Worm (Caenorhabditis elegans): ENCODE measurements around the gene Y57G11C.28.

The Y57G11C.28 gene

DNA sequence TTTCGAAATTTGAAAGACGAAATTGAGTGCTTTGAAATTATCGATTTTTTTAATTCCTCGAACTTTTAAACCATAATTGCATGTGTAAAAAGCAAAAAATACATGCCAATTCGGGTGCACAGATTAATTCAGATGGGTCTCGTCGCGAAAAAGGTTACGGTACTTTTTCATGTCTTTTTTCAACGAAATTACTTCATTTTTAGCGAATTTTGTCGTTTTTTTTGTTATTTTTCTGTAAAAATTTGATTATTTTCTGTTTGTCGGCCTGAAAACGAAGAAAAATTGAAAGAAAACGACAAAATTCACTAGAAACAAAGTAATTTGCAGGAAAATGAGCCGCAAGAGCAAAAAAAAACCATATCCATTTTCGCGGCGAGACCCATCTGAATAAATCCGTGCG is 25.3 kb downstream of the Y57G11C.28 start:
- TF ChIP-seq unc-62 (GFP tag; optimal IDR thresholded peaks at IDR 0.05), result no peak

DNA sequence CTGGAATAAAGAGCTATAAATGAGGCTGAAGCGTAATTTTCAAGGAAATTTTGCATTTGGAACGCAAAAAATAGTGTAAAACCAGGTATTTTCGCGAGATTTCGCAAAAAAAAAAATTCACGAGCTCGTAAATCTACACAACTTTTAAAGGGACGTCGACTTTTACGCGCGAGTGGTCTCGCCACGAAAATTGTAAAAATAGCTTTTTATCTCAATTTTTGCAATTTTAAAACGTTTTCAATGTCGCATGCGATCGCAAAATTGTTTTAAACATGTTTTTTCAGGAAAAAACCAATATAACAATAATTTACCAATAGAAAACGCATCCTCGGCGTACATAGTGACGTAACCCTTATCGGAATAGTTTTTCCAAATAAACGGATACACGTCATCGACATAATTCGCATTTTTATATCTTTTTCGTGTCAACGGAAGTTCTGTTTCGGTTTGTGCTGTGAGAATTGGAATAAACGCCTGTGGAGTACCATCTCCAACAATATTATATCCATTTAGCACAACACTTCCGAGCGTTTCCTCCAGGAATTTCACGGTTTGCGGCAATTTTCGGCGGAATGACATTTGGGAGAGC is 27.3 kb downstream of the Y57G11C.28 start:
- TF ChIP-seq unc-62 (GFP tag; optimal IDR thresholded peaks at IDR 0.05), result no peak

DNA sequence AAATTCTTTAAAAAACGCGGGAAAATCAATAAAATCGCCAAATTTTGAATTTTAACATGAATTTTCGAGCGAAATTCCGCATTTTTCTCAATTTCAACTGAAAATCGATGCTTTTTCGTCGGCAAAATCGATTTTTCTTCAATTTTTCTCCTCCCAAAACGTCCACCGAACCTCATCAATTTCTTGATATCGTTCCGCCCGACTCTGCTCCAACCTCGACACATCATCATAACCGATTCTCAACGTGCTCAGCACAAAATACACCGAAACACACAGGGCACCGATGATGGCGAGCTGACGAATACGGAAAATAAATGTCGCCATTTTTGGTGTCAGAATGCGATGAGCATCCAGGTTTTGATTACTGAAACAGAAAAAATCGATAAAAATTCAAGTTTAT is 29.0 kb downstream of the Y57G11C.28 start, which contains the start of gene Y41E3.1:
Gene Y41E3.1 (minus strand): TSS at position 324 of the 400 bp plus-strand sequence.
- no peak for TF ChIP-seq unc-62 (GFP tag; optimal IDR thresholded peaks at IDR 0.05)

- TF ChIP-seq unc-62 (GFP tag; optimal IDR thresholded peaks at IDR 0.05), result no peak
These were observed 29.9 kb downstream of the Y57G11C.28 start for ce11 chrIV:14959375-14959774.

DNA sequence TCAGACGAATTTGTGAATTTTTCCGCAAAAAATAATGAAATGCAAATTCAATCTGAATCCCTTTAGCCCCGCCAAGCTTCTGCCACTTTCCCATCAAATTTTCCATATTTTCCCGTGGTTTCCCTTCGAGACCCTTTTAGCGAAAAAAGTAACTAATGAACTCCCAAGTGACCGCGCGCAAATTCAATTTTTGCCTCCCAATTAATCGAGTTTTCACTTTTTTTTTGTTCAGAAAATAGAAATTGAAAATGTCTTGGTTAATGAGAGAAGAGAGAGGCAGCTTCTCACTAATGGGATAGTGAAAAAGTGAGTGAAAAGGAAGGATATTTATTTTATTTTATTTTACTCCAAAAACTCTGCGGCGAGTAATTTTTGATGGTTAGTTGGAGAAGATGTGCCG is 30.5 kb downstream of the Y57G11C.28 start:
- no peak for TF ChIP-seq unc-62 (GFP tag; optimal IDR thresholded peaks at IDR 0.05)

DNA sequence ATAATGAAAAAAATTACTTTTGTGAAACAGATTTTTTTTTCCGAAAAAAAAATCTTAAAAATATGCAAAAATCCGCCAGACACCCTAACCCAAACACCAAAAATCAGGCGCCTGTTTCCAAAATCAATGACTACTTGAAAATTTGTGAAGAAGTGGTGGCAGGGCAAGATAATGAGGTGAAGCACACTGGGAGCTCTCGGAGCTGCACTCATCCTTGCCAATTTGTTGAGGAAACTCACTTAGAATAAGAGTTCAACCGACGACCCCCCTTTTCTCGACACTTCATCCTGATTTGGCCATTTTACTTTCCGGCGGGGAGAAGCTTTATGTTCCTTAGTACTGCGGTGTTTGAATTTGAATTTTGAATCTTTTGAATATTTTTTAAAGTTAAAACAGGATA is 48.7 kb downstream of the Y57G11C.28 start:
- no peak for TF ChIP-seq unc-62 (GFP tag; optimal IDR thresholded peaks at IDR 0.05)

DNA sequence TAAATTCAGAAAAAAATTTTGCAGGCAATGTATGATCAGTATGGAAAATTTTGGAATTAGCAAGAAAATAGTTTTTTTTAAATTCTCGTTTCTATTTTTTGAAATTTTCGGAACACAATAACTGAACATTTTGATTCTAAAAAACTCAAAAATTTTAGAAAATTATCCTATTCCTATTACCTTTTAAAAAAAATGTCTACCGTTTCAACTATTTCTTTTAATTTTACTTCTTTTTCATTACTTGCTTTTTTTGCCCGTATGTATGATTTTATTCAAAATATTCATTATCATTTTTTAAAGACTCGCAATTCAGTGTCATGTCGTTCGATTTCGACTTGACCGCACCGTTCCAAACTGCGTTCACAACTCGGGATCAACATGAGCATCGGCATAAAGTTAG is 51.8 kb downstream of the Y57G11C.28 start, which contains the start of gene atln-2:
Gene atln-2 (plus strand): TSS at position 301 of the 400 bp plus-strand sequence.
- no peak for TF ChIP-seq unc-62 (GFP tag; optimal IDR thresholded peaks at IDR 0.05)

All from whole organism, dauer.